Fruit fly (Drosophila melanogaster): Measurements from ENCODE around the gene CG34051.

- TF ChIP-seq CG8478 (optimal IDR thresholded peaks at IDR 0.05) (no peak), CTCF (optimal IDR thresholded peaks at IDR 0.05) (no peak)
These were observed 18.3 kb downstream of the CG34051 start for dm6 chr2L:19942510-19942909.
